Fruit fly (Drosophila melanogaster): Measurements from ENCODE around the gene Msp300.

Gene Msp300

DNA sequence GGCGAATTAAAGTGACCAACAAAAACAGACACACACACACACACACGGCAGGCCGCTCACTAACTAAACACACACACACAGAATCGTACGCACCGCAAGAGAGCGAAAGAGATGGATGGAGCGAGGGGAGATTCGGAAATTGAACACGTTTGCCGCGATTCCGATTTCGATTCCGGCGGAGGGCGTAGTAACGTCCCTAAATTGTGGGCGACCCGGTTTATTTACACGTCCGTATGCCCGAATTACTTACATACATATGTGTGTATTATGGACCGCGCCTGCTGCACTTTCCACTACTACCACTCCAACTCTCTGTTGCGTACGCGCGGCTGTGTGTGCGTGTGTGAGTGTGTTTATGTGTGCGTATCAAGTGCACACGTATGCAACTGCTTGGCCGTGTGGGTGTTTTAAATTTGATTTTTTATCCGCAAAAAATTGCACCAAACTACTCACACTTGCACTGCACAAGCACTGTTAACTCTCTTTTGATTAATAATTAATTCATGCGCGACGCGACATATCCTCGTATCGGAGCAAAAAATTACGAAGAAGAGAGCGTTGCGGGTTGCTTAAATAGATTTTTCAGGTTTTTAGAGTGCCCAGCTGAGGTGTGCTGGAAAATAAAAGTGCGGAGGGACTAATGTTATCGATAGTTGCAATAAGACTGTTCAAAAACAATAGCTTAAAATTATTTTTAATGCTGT is 7.5 kb upstream of the Msp300 start, which contains the start of gene Pgant5 (continued):
- TF ChIP-seq bsh (GFP tag; optimal IDR thresholded peaks at IDR 0.05), result peak; percentile 0 to 31
- TF ChIP-seq twi (tag; optimal IDR thresholded peaks at IDR 0.05), result peak; percentile 66
- no peak for TF ChIP-seq NfI (GFP tag; optimal IDR thresholded peaks at IDR 0.05)
- TF ChIP-seq CG7745 (tag; optimal IDR thresholded peaks at IDR 0.05), result peak; percentile 50
- TF ChIP-seq Opbp (GFP tag; IDR thresholded peaks at IDR 0.05; ENCODE audit: partially characterized antibody), result peak; percentile 37; the same call in 1 of the 3 replicates
- TF ChIP-seq Dfd (GFP tag; optimal IDR thresholded peaks at IDR 0.05), result peak in 1 of 2 experiments; percentile 47
- peak; percentile 83 for TF ChIP-seq Med (GFP tag)
- TF ChIP-seq NC2α (GFP tag; optimal IDR thresholded peaks at IDR 0.05), result no peak
- TF ChIP-seq CG2120 (GFP tag; optimal IDR thresholded peaks at IDR 0.05), result peak; percentile 14
- peak; percentile 31; the same call in 1 of the 3 replicates for TF ChIP-seq Dbx (GFP tag; IDR thresholded peaks at IDR 0.05)
- peak; percentile 30 for TF ChIP-seq CG2678 (tag; optimal IDR thresholded peaks at IDR 0.05)
- peak; percentile 35 for TF ChIP-seq ewg (GFP tag; optimal IDR thresholded peaks at IDR 0.05)
- TF ChIP-seq Sry-δ (GFP tag; optimal IDR thresholded peaks at IDR 0.05), result peak; percentile 28
- TF ChIP-seq MTF-1 (GFP tag; optimal IDR thresholded peaks at IDR 0.05; ENCODE audit: borderline replicate concordance), result peak; percentile 20
- TF ChIP-seq CG42726 (GFP tag; IDR thresholded peaks at IDR 0.05; ENCODE audit: partially characterized antibody), result 0 out of 2 replicates have a peak, but pooled peaks have one; percentile 35
- TF ChIP-seq CG10543 (GFP tag; optimal IDR thresholded peaks at IDR 0.05), result peak; percentile 26
- TF ChIP-seq BEAF-32 (GFP tag; optimal IDR thresholded peaks at IDR 0.05), result no peak
- peak; percentile 32 for TF ChIP-seq trem (tag; optimal IDR thresholded peaks at IDR 0.05)
- TF ChIP-seq Stat92E (GFP tag; optimal IDR thresholded peaks at IDR 0.05), result peak in 1 of 3 experiments; percentile 47
- TF ChIP-seq wek (GFP tag; optimal IDR thresholded peaks at IDR 0.05), result peak; percentile 25
- peak; percentile 42 for TF ChIP-seq CG6765 (GFP tag; optimal IDR thresholded peaks at IDR 0.05)
- peak; percentile 13 for TF ChIP-seq sd (tag; optimal IDR thresholded peaks at IDR 0.05)
- TF ChIP-seq nau (GFP tag; optimal IDR thresholded peaks at IDR 0.05), result peak; percentile 38
- no peak for TF ChIP-seq Kr (GFP tag; optimal IDR thresholded peaks at IDR 0.05)
- peak in 1 of 3 experiments; percentile 21 for TF ChIP-seq lola (GFP tag; optimal IDR thresholded peaks at IDR 0.05)
- peak; percentile 26 for TF ChIP-seq Tbp (GFP tag; optimal IDR thresholded peaks at IDR 0.05)
- no peak for TF ChIP-seq H15 (GFP tag; IDR thresholded peaks at IDR 0.05)
- TF ChIP-seq scrt (GFP tag; optimal IDR thresholded peaks at IDR 0.05), result peak; percentile 49
- peak; percentile 54 for TF ChIP-seq Dref (GFP tag; IDR thresholded peaks at IDR 0.05)
- peak; percentile 41 for TF ChIP-seq CG18599 (GFP tag; optimal IDR thresholded peaks at IDR 0.05)
- TF ChIP-seq MESR4 (GFP tag; optimal IDR thresholded peaks at IDR 0.05), result peak; percentile 82
- TF ChIP-seq Nf-YB (GFP tag; optimal IDR thresholded peaks at IDR 0.05), result peak; percentile 47
- peak; percentile 73 for TF ChIP-seq Nf-YC (tag; optimal IDR thresholded peaks at IDR 0.05)
- no peak for TF ChIP-seq CG12236 (GFP tag; optimal IDR thresholded peaks at IDR 0.05)
- peak; percentile 63 for TF ChIP-seq CG17385 (GFP tag; optimal IDR thresholded peaks at IDR 0.05)
- peak; percentile 52; the same call in 1 of the 2 replicates for TF ChIP-seq sob (GFP tag; IDR thresholded peaks at IDR 0.05)
- peak; percentile 80 for TF ChIP-seq D (optimal IDR thresholded peaks at IDR 0.05)
- TF ChIP-seq D (GFP tag; optimal IDR thresholded peaks at IDR 0.05), result no peak
- no peak for TF ChIP-seq E2f2 (GFP tag; IDR thresholded peaks at IDR 0.05)
- TF ChIP-seq CG30403 (GFP tag; optimal IDR thresholded peaks at IDR 0.05), result peak; percentile 5
- TF ChIP-seq bcd (GFP tag; optimal IDR thresholded peaks at IDR 0.05), result no peak
- peak; percentile 40 for TF ChIP-seq Hmr (GFP tag; optimal IDR thresholded peaks at IDR 0.05)
- peak in 1 of 2 experiments; percentile 72 for TF ChIP-seq Eip74EF (GFP tag; optimal IDR thresholded peaks at IDR 0.05)
- TF ChIP-seq Elba2 (GFP tag; optimal IDR thresholded peaks at IDR 0.05), result peak; percentile 64
- TF ChIP-seq dpn (GFP tag; optimal IDR thresholded peaks at IDR 0.05), result peak in 1 of 2 experiments; percentile 9
- TF ChIP-seq lab (GFP tag; optimal IDR thresholded peaks at IDR 0.05), result peak; percentile 41
- TF ChIP-seq nom (GFP tag; optimal IDR thresholded peaks at IDR 0.05), result peak; percentile 65

Measured in whole organism, embryonic.